Worm (Caenorhabditis elegans) whole organism, early embryonic: ENCODE measurements around the gene ceh-14.
A peak's percentile ranks its signal among the peaks of the same experiment; 100 is the strongest.

Experiments used
- B0310.2 ChIP-seq: sonication (generic microtip); optimal IDR thresholded peaks from 2 replicates; lab custom pipeline; 2016; ENCODE audit warnings: mild to moderate bottlenecking, missing genetic modification characterization, missing compliant biosample characterization
- F13C5.2 ChIP-seq: sonication (generic microtip); optimal IDR thresholded peaks from 2 replicates; lab custom pipeline; 2017; ENCODE audit warnings: mild to moderate bottlenecking, missing genetic modification characterization, inconsistent platforms, missing compliant biosample characterization
- aly-1 ChIP-seq: sonication (generic microtip); optimal IDR thresholded peaks from 2 replicates; lab custom pipeline; 2016; ENCODE audit warnings: missing genetic modification characterization, missing compliant biosample characterization
- ama-1 ChIP-seq: fragments of 150-350 bp; optimal IDR thresholded peaks from 2 replicates; lab custom pipeline; 2014
- ceh-13 ChIP-seq: fragments of 200-800 bp; sonication (Bioruptor generic); optimal IDR thresholded peaks from 2 replicates; lab custom pipeline; 2018; ENCODE audit warnings: mild to moderate bottlenecking, missing genetic modification characterization, missing compliant biosample characterization
- ceh-36 ChIP-seq: sonication (generic microtip); optimal IDR thresholded peaks from 2 replicates; lab custom pipeline; 2016; ENCODE audit warnings: missing genetic modification characterization, inconsistent platforms, missing compliant biosample characterization
- ets-7 ChIP-seq: sonication (generic microtip); optimal IDR thresholded peaks from 2 replicates; lab custom pipeline; 2016; ENCODE audit warnings: missing genotype, missing genetic modification characterization, missing compliant biosample characterization
- flt-1 ChIP-seq: fragments of 200-800 bp; sonication (Bioruptor generic); IDR thresholded peaks from 2 replicates; pipeline ENCODE4 v1.3.6; 2022; ENCODE audit warnings: missing genetic modification characterization, missing compliant biosample characterization
- hmbx-1 ChIP-seq: sonication (generic microtip); optimal IDR thresholded peaks from 2 replicates; lab custom pipeline; 2016; ENCODE audit warnings: mild to moderate bottlenecking, missing genetic modification characterization, missing compliant biosample characterization
- hmg-4 ChIP-seq: fragments of 200-800 bp; sonication (Bioruptor generic); optimal IDR thresholded peaks from 2 replicates; lab custom pipeline; 2018; ENCODE audit warnings: mild to moderate bottlenecking, missing genetic modification characterization, missing compliant biosample characterization
- hnd-1 ChIP-seq: sonication (generic microtip); optimal IDR thresholded peaks from 2 replicates; lab custom pipeline; 2016; ENCODE audit warnings: missing genetic modification characterization, missing compliant biosample characterization
- pes-1 ChIP-seq: fragments of 200-800 bp; sonication (Bioruptor generic); IDR thresholded peaks from 2 replicates; pipeline ENCODE4 v1.3.6; 2022; ENCODE audit warnings: missing genetic modification reagents, missing genetic modification characterization, missing compliant biosample characterization
- scrt-1 ChIP-seq: fragments of 200-800 bp; sonication (Bioruptor generic); IDR thresholded peaks from 2 replicates; pipeline ENCODE4 v1.3.6; 2022; ENCODE audit warnings: missing genetic modification characterization, missing compliant biosample characterization
- sea-1 ChIP-seq: fragments of 200-800 bp; sonication (Bioruptor generic); conservative IDR thresholded peaks from 2 replicates; pipeline ENCODE4 v1.3.6; 2022; ENCODE audit warnings: missing genetic modification characterization, missing compliant biosample characterization
- tbx-11 ChIP-seq: fragments of 200-800 bp; sonication (Bioruptor generic); IDR thresholded peaks from 2 replicates; pipeline ENCODE4 v1.3.6; 2022; ENCODE audit warnings: missing genetic modification characterization, missing compliant biosample characterization
- tbx-37 ChIP-seq: fragments of 200-800 bp; sonication (Bioruptor generic); conservative IDR thresholded peaks from 2 replicates; pipeline ENCODE4 v1.3.6; 2022; ENCODE audit warnings: missing genetic modification reagents, missing genetic modification characterization, missing compliant biosample characterization
- tra-4 ChIP-seq: sonication (generic microtip); optimal IDR thresholded peaks from 2 replicates; lab custom pipeline; 2017; ENCODE audit warnings: missing genetic modification characterization, missing compliant biosample characterization

ceh-14 gene

DNA sequence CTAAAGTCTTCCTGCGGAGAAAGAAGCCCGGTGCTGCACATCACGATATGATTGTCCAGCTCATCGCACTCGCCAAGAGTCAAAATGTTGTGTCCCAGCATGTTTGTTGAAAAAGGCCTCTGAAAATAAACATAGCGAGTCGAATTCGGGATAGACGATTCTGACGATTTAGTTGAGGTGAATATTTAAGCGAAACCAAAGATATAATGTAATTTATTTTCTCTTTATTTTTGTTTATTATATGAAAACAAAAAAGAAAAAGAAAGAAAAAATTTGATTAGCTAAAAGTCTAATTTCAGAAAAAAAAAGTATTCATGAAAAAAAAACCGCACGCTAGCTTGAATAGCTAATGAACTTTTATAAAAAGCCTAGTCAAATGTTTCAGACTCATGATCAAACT is at the start of gene ceh-14:
Gene ceh-14 (minus strand): TSS at position 101 of the 400 bp plus-strand sequence.
- TF ChIP-seq flt-1 (GFP tag; lab: Robert Waterston, UW) (no peak), ama-1 (lab: Kevin White, UChicago) (no peak), pes-1 (GFP tag; lab: Robert Waterston, UW) (no peak), sea-1 (GFP tag; lab: Robert Waterston, UW) (no peak), F13C5.2 (tag; lab: Kevin White, UChicago) (no peak), hnd-1 (no peak), aly-1 (tag; lab: Kevin White, UChicago) (no peak), hmbx-1 (no peak), ceh-36 (tag; lab: Kevin White, UChicago) (no peak), hmg-4 (GFP tag; lab: Kevin White, UChicago) (no peak), ets-7 (no peak), ceh-13 (no peak), tbx-37 (GFP tag; lab: Robert Waterston, UW) (no peak), tra-4 (tag; lab: Kevin White, UChicago) (no peak), B0310.2 (no peak), tbx-11 (GFP tag; lab: Robert Waterston, UW) (no peak), scrt-1 (GFP tag; lab: Robert Waterston, UW) (no peak)

ce11 chrX:7582223-7582622 is 49.7 kb upstream of the ceh-14 start:
- TF ChIP-seq aly-1 (tag; lab: Kevin White, UChicago) = no peak

DNA sequence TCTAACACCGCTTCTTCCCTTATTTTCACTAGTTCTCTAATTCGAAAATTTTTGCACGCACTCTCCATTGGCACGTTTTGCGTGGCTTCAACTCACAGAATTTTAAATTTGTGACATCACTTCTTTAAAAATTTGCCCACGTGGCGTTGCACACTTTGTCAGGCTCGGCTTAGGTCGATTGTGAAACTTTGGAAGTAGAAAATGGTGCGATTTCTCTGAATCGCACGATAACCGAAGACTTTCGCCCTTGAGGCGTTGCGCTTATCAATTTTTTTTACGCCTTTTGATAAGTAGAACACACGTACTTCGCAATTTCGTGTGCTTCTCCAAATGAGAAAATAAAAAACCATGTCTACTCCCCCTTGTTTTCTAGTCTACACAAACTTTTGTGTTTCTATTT is 45.8 kb upstream of the ceh-14 start:
- TF ChIP-seq ama-1 (lab: Kevin White, UChicago) (no peak), ceh-13 (no peak), ets-7 (no peak), flt-1 (GFP tag; lab: Robert Waterston, UW) (no peak)

DNA sequence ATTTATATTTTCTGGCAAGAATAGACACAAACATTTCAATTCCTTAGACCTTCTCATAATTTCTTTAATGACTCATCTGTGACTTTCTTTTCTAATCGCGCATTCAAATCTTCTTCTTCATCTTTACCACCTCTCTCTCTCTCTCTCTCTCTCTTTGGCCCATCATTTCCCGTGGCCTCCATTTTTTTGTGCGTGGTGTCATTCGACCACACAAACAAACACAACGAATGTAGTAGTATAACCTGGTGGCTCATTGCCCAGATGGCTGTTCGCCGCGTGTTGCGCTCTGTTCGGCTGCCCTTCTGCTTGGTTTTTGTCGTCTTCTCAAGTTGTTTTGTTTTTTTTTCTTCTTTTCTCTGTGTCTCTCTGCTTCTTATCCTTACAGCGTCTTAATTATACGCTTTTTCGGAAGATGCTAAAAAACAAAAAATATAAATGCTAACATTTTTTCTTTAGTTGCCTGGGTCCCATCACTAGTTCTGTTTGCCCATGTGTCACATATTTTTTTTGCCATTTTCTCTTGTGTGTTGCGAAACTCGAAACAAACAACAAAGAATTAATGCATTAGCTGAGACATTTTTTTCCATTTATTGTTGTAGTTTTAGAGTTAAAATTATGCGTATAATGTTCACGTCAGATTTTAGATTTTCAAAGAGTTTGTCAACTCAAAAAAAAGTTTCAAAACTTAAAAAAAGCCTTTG is 45.1 kb upstream of the ceh-14 start:
- TF ChIP-seq hmg-4 (GFP tag; lab: Kevin White, UChicago) (peak; percentile 14), aly-1 (tag; lab: Kevin White, UChicago) (no peak), hmbx-1 (no peak), ets-7 (no peak), ama-1 (lab: Kevin White, UChicago) (no peak)

- no peak for TF ChIP-seq ets-7
- no peak for TF ChIP-seq tbx-11 (GFP tag; lab: Robert Waterston, UW)
- TF ChIP-seq sea-1 (GFP tag; lab: Robert Waterston, UW) = no peak
- TF ChIP-seq pes-1 (GFP tag; lab: Robert Waterston, UW) = no peak
- TF ChIP-seq flt-1 (GFP tag; lab: Robert Waterston, UW) = no peak
- TF ChIP-seq hmbx-1 = no peak
- TF ChIP-seq hmg-4 (GFP tag; lab: Kevin White, UChicago) = no peak
- no peak for TF ChIP-seq tra-4 (tag; lab: Kevin White, UChicago)
- no peak for TF ChIP-seq hnd-1
- no peak for TF ChIP-seq ama-1 (lab: Kevin White, UChicago)
- TF ChIP-seq tbx-37 (GFP tag; lab: Robert Waterston, UW) = no peak
- no peak for TF ChIP-seq B0310.2
- no peak for TF ChIP-seq ceh-36 (tag; lab: Kevin White, UChicago)
These were observed 43.4 kb upstream of the ceh-14 start for ce11 chrX:7575939-7576338.

DNA sequence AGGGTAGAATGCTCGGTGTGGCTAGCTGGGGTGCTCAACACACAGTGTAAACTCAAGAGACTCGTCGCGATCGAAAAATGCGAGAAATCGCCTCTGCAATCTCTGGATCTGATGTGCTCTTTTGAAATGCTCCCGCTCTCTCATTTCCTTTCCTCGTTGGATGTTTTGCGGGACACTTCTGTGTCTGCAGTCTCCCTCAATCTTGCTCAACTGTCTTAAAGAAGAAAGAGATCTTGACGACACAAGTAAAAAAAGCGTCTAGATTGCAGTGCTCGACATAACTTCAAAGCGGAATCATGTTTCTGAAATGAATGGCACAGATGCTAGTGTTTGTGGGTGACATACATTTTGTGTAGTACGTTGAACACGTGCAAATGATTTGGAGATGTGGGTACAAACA is 41.1 kb upstream of the ceh-14 start:
- TF ChIP-seq F13C5.2 (tag; lab: Kevin White, UChicago) = no peak
- no peak for TF ChIP-seq sea-1 (GFP tag; lab: Robert Waterston, UW)
- TF ChIP-seq hnd-1 = no peak
- no peak for TF ChIP-seq ets-7
- no peak for TF ChIP-seq hmg-4 (GFP tag; lab: Kevin White, UChicago)
- no peak for TF ChIP-seq hmbx-1
- no peak for TF ChIP-seq tra-4 (tag; lab: Kevin White, UChicago)
- no peak for TF ChIP-seq ama-1 (lab: Kevin White, UChicago)
- no peak for TF ChIP-seq flt-1 (GFP tag; lab: Robert Waterston, UW)

DNA sequence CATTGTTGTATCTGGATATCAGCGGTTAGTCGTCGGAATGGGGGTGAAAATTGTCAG is 40.9 kb upstream of the ceh-14 start, which contains the start of the genes unc-98 and F08C6.18:
Gene unc-98 (minus strand): TSS at position 48 of the 57 bp plus-strand sequence.
Gene F08C6.18 (minus strand): TSS at position 57 of the 57 bp plus-strand sequence.
- TF ChIP-seq F13C5.2 (tag; lab: Kevin White, UChicago) = no peak
- TF ChIP-seq sea-1 (GFP tag; lab: Robert Waterston, UW) = no peak
- TF ChIP-seq ama-1 (lab: Kevin White, UChicago) = no peak
- no peak for TF ChIP-seq B0310.2
- no peak for TF ChIP-seq scrt-1 (GFP tag; lab: Robert Waterston, UW)
- no peak for TF ChIP-seq hmbx-1
- TF ChIP-seq pes-1 (GFP tag; lab: Robert Waterston, UW) = no peak
- no peak for TF ChIP-seq hnd-1
- TF ChIP-seq ets-7 = no peak
- TF ChIP-seq hmg-4 (GFP tag; lab: Kevin White, UChicago) = no peak

DNA sequence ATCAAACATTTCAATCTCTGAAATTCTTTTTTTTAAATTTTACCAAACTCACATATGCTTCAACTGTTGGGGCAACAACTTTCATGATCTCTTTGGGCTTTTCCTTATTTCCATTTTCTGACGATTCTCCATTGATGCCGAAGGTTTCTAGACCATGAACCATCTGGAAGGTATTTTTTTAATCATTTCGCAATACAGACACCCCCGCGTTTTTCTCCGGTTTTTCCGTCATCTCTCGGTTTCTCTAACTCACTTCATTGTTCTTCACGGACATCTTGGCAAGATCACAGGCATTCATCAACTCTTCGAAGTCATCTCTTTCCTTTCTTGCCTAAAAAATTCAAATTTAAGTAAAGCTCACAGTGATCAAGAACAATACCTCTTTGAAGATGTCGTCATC is 40.6 kb upstream of the ceh-14 start:
- TF ChIP-seq pes-1 (GFP tag; lab: Robert Waterston, UW) (no peak), aly-1 (tag; lab: Kevin White, UChicago) (no peak), hmg-4 (GFP tag; lab: Kevin White, UChicago) (no peak), hnd-1 (no peak), sea-1 (GFP tag; lab: Robert Waterston, UW) (no peak), flt-1 (GFP tag; lab: Robert Waterston, UW) (no peak), ets-7 (no peak), ceh-36 (tag; lab: Kevin White, UChicago) (no peak), scrt-1 (GFP tag; lab: Robert Waterston, UW) (no peak), F13C5.2 (tag; lab: Kevin White, UChicago) (no peak), ama-1 (lab: Kevin White, UChicago) (no peak)
